Fruit fly (Drosophila melanogaster) whole organism, prepupa: ENCODE results near the gene CG17271.
A peak's percentile ranks its signal among the peaks of the same experiment; 100 is the strongest.

ENCODE experiments used
- CG11294 ChIP-seq: fragments of 200-800 bp; sonication (Bioruptor generic); IDR thresholded peaks from 2 replicates; pipeline ENCODE4 v1.3.6; 2022; ENCODE audit warnings: missing biosample characterization, missing genetic modification characterization
- CG6276 ChIP-seq: fragments of 200-800 bp; sonication (Bioruptor generic); optimal IDR thresholded peaks from 2 replicates; lab custom pipeline; 2017; ENCODE audit warnings: missing biosample characterization, mild to moderate bottlenecking, missing genetic modification characterization
- CG8119 ChIP-seq: fragments of 200-800 bp; sonication (Bioruptor generic); IDR thresholded peaks from 3 replicates; pipeline ENCODE4 v1.3.6; 2022; ENCODE audit warnings: missing biosample characterization, missing genetic modification characterization
- CG8632 ChIP-seq: fragments of 200-800 bp; sonication (Bioruptor generic); optimal IDR thresholded peaks from 3 replicates; lab custom pipeline; 2016; ENCODE audit warnings: missing biosample characterization, missing genetic modification characterization
- CG9139 ChIP-seq: fragments of 200-800 bp; sonication (Bioruptor generic); optimal IDR thresholded peaks from 3 replicates; lab custom pipeline; 2017; ENCODE audit warnings: missing biosample characterization, mild to moderate bottlenecking, missing genetic modification characterization
- Lpt ChIP-seq: fragments of 200-800 bp; sonication (Bioruptor generic); optimal IDR thresholded peaks from 3 replicates; lab custom pipeline; 2016; ENCODE audit warnings: missing biosample characterization, missing genetic modification characterization
- Sox14 ChIP-seq: fragments of 200-800 bp; sonication (Bioruptor generic); optimal IDR thresholded peaks from 3 replicates; lab custom pipeline; 2016; ENCODE audit warnings: missing biosample characterization, missing genetic modification characterization
- achi ChIP-seq: fragments of 200-800 bp; sonication (Bioruptor generic); optimal IDR thresholded peaks from 3 replicates; lab custom pipeline; 2016; ENCODE audit warnings: missing biosample characterization, missing genetic modification characterization
- dac ChIP-seq: fragments of 200-800 bp; sonication (Bioruptor generic); optimal IDR thresholded peaks from 2 replicates; lab custom pipeline; 2017; ENCODE audit warnings: missing biosample characterization, mild to moderate bottlenecking, missing genetic modification characterization
- vri ChIP-seq: fragments of 200-800 bp; sonication (Bioruptor generic); optimal IDR thresholded peaks from 3 replicates; lab custom pipeline; 2016; ENCODE audit warnings: missing biosample characterization, mild to moderate bottlenecking, missing genetic modification characterization

CG17271 gene

DNA sequence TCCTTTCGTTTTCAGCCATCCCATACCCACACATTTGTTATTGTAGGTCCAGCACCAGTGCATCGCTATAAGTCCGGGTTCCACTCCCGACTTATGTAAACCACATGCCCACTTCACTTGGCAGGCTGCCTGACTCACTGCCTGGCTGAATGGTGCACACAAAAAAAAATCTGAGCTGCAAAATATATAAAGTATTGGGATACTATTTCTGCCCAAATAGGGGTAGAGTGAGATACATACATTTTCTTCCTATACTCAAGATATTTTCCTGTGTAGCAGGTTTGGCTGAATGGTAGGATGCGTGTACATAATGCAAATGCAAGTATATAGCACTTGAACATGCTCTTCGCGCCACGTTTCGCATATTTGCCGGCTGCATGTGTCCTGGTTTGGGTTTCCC lies 48.5 kb downstream of the CG17271 start (continued):
- TF ChIP-seq CG6276 (GFP tag; lab: Kevin White, UChicago) (no peak), dac (no peak), CG9139 (no peak), CG11294 (GFP tag; lab: Robert Waterston, UW) (no peak), Sox14 (GFP tag; lab: Kevin White, UChicago) (peak; percentile 29), CG8632 (GFP tag; lab: Kevin White, UChicago) (no peak), achi (GFP tag; lab: Kevin White, UChicago) (peak; percentile 45), Lpt (GFP tag; lab: Kevin White, UChicago) (no peak)

dm6 chr3R:20772543-20772942 lies 49.1 kb downstream of the CG17271 start, which contains the start of gene Takl1:
Gene Takl1, minus strand, starts transcription at chr3R:20772601.
- TF ChIP-seq CG8119 (GFP tag; lab: Robert Waterston, UW) (no peak), vri (GFP tag; lab: Kevin White, UChicago) (peak; percentile 18)
